Worm (Caenorhabditis elegans): Measurements from ENCODE around the gene fkb-4.
A peak's percentile ranks its signal among the peaks of the same experiment; 100 is the strongest.

Gene fkb-4

ce11 chrV:12814481-12814882 lies 27.6 kb upstream of the fkb-4 start (continued):
- TF ChIP-seq nhr-179 (tag; optimal IDR thresholded peaks at IDR 0.05) (no peak), F10E7.11 (tag; optimal IDR thresholded peaks at IDR 0.05) (no peak), B0019.2 (GFP tag; conservative IDR thresholded peaks at IDR 0.05) (no peak), Y67H2A.10 (GFP tag; conservative IDR thresholded peaks at IDR 0.05) (no peak), rcor-1 (GFP tag; IDR thresholded peaks at IDR 0.05) (peak; percentile 53; the same call in 1 of the 2 replicates), Y95B8A.8 (GFP tag; IDR thresholded peaks at IDR 0.05) (0 out of 2 replicates have a peak, but pooled peaks have one; percentile 37), chd-7 (tag; optimal IDR thresholded peaks at IDR 0.05) (peak; percentile 52), zim-3 (tag; optimal IDR thresholded peaks at IDR 0.05) (no peak), lin-26 (GFP tag; IDR thresholded peaks at IDR 0.05) (no peak), atf-7 (tag; optimal IDR thresholded peaks at IDR 0.05) (peak; percentile 41), dox-1 (GFP tag; IDR thresholded peaks at IDR 0.05) (no peak), ceh-100 (GFP tag; IDR thresholded peaks at IDR 0.05) (no peak), egl-44 (GFP tag; IDR thresholded peaks at IDR 0.05) (0 out of 2 replicates have a peak, but pooled peaks have one; percentile 58), ceh-40 (GFP tag; IDR thresholded peaks at IDR 0.05) (no peak), efl-1 (GFP tag; optimal IDR thresholded peaks at IDR 0.05) (no peak), lin-54 (GFP tag; optimal IDR thresholded peaks at IDR 0.05) (peak; percentile 4), pha-4 (tag; optimal IDR thresholded peaks at IDR 0.05) (no peak), let-526 (GFP tag; IDR thresholded peaks at IDR 0.05) (0 out of 2 replicates have a peak, but pooled peaks have one; percentile 6), madf-6 (GFP tag; IDR thresholded peaks at IDR 0.05) (no peak), ZK185.1 (tag; optimal IDR thresholded peaks at IDR 0.05; ENCODE audit: poor library complexity, severe bottlenecking) (peak; percentile 36), dpff-1 (tag; optimal IDR thresholded peaks at IDR 0.05) (no peak), die-1 (tag; optimal IDR thresholded peaks at IDR 0.05) (no peak), rec-8 (tag; optimal IDR thresholded peaks at IDR 0.05) (no peak), snpc-4 (GFP tag; optimal IDR thresholded peaks at IDR 0.05) (no peak), snpc-4 (tag; optimal IDR thresholded peaks at IDR 0.05) (peak in 3 of 4 experiments; percentile 10 to 35 (median 16)), F49E8.2 (tag; optimal IDR thresholded peaks at IDR 0.05; ENCODE audit: insufficient read depth) (no peak), B0035.1 (tag; optimal IDR thresholded peaks at IDR 0.05) (no peak), hrde-1 (tag; optimal IDR thresholded peaks at IDR 0.05; ENCODE audit: borderline replicate concordance) (no peak), sdz-38 (tag; optimal IDR thresholded peaks at IDR 0.05) (no peak), snpc-1.1 (tag; optimal IDR thresholded peaks at IDR 0.05; ENCODE audit: insufficient read depth) (no peak), attf-5 (GFP tag; optimal IDR thresholded peaks at IDR 0.05) (peak; percentile 65), aptf-2 (GFP tag; conservative IDR thresholded peaks at IDR 0.05) (no peak), athp-1 (tag; optimal IDR thresholded peaks at IDR 0.05) (no peak), sptf-2 (GFP tag; optimal IDR thresholded peaks at IDR 0.05) (no peak), let-607 (tag; optimal IDR thresholded peaks at IDR 0.05) (no peak), ceh-27 (GFP tag; optimal IDR thresholded peaks at IDR 0.05) (peak; percentile 59), nfyb-1 (GFP tag; IDR thresholded peaks at IDR 0.05) (no peak), egrh-3 (GFP tag; IDR thresholded peaks at IDR 0.05) (peak; percentile 59; the same call in 1 of the 2 replicates), F23B12.7 (tag; optimal IDR thresholded peaks at IDR 0.05; ENCODE audit: insufficient read depth) (no peak), nhr-27 (tag; optimal IDR thresholded peaks at IDR 0.05) (no peak)

Measured in whole organism, young adult.